Worm (Caenorhabditis elegans) whole organism, L4/young adult: ENCODE data around the gene ifa-4.

Experiments
- W03F9.2 ChIP-seq: fragments of 150-350 bp; optimal IDR thresholded peaks from 2 replicates; lab custom pipeline; 2014; ENCODE audit warnings: missing biosample characterization, missing genetic modification characterization
- dao-5 ChIP-seq: sonication (generic microtip); optimal IDR thresholded peaks from 2 replicates; lab custom pipeline; 2016; ENCODE audit warnings: missing genotype, missing genetic modification characterization, moderate library complexity, missing compliant biosample characterization
- him-1 ChIP-seq: sonication (generic microtip); optimal IDR thresholded peaks from 2 replicates; lab custom pipeline; 2016; ENCODE audit warnings: missing genotype, missing genetic modification reagents, missing genetic modification characterization, missing compliant biosample characterization

The ifa-4 gene

ce11 chrX:4915879-4916278 is at the start of gene ifa-4:
Gene ifa-4 (minus strand): TSS chrX:4915979.
- TF ChIP-seq W03F9.2 (tag; lab: Kevin White, UChicago) = no peak
- TF ChIP-seq him-1 (tag; lab: Kevin White, UChicago) = no peak
- no peak for TF ChIP-seq dao-5 (tag; lab: Kevin White, UChicago)

ce11 chrX:4961681-4962656 is 46.2 kb upstream of the ifa-4 start:
- TF ChIP-seq him-1 (tag; lab: Kevin White, UChicago) = peak; percentile 87
- TF ChIP-seq dao-5 (tag; lab: Kevin White, UChicago) = no peak

DNA sequence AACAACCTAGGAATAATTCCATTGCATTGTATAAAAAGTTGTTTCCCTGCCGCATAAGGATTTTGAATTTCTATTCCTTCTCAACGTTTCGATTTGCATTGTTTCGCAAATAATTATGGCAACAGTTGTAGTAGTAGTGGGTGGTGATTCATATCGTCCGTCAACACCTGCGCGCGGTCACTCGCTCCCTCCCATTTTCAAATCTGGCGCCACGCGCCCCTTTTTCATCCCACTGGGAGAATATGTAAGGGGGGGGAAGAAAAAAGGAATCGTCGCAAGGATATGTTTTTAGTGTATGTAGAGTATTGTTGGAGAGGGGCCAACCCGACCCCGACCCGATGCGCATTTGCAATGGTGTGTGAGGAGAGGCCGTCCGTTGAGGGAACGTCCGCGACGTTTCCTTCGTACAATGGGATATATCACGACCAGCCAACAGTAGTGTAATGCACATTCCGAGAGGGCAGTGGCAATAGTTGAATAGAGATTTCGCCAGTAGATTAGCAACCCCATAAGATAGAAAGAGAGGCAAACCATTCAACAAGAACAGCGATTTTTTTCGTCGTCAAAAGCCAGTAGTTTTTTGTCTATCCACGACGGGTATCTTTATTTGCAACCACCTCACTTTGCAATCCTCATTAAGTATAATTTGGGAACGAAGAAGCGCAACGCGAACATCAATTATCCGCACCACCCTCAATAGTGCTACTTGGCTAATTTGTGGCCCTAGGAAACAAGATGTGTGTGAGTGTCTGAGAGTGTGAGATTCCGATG is 45.3 kb upstream of the ifa-4 start:
- TF ChIP-seq dao-5 (tag; lab: Kevin White, UChicago) = no peak
- no peak for TF ChIP-seq him-1 (tag; lab: Kevin White, UChicago)
- no peak for TF ChIP-seq W03F9.2 (tag; lab: Kevin White, UChicago)

DNA sequence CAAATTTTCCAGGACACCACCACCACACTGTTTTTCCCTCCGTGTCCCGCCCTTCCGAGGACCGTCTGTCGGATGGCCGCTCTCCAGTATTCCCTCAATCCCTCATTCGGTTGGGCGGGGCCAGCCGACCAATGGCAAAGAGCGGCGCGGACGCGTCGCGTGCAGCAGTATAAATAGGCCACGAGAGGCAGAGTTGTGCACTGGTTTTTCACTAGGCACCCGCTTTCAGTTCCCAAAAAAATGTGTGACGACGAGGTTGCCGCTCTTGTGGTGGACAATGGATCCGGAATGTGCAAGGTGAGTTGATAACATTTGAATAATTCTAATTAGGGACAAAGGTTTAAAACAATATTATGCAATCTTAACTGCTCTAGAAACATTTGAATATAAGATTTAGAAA is 44.6 kb upstream of the ifa-4 start, which contains the start of gene act-4:
Gene act-4 (plus strand): TSS at position 200 of the 400 bp plus-strand sequence.
- TF ChIP-seq him-1 (tag; lab: Kevin White, UChicago) = peak; percentile 4
- no peak for TF ChIP-seq W03F9.2 (tag; lab: Kevin White, UChicago)
- no peak for TF ChIP-seq dao-5 (tag; lab: Kevin White, UChicago)

DNA sequence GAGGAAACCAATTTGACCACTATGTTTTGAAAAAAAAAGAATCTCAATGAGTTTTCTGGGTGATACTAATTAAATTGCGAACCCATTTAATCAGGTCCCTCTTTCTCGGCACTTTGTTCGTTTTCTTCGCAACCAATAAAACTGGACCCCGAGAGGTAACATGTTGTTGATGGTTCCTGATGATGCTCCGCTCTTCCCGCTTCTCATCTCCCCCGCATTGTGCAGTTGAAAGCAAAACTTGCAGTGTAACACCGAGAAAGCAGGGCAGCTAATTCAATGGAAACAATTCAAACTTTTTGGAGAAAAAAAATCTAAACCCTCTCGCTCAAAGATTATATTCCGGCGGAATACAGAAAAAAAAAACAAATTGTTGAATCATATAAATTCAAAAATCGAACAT is 43.7 kb upstream of the ifa-4 start:
- TF ChIP-seq W03F9.2 (tag; lab: Kevin White, UChicago) = no peak
- TF ChIP-seq dao-5 (tag; lab: Kevin White, UChicago) = no peak
- no peak for TF ChIP-seq him-1 (tag; lab: Kevin White, UChicago)

ce11 chrX:4958986-4959385 is 43.2 kb upstream of the ifa-4 start:
- no peak for TF ChIP-seq W03F9.2 (tag; lab: Kevin White, UChicago)
- TF ChIP-seq him-1 (tag; lab: Kevin White, UChicago) = no peak
- TF ChIP-seq dao-5 (tag; lab: Kevin White, UChicago) = no peak

DNA sequence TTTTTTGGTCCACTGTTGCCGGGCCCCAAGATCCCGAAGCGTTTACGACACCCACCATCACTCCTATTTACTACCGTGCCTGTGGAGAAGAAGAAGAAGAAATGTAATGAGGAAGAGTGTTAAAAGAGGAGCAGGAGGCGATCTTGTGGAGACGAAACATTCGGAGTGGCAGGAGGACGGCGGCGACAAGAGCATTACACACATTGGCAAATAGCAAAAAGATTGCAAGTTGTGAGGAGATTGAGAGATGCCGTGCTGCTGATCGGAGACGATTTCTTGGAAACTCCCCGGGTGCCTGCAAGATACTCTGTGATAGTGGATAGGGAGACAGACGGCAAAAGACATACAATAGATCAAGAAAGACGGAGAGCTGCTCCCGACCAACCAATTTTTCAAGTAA is 41.5 kb upstream of the ifa-4 start, which contains the start of gene M03F4.4:
Gene M03F4.4 (minus strand): TSS at position 160 of the 400 bp plus-strand sequence.
- no peak for TF ChIP-seq him-1 (tag; lab: Kevin White, UChicago)
- TF ChIP-seq dao-5 (tag; lab: Kevin White, UChicago) = no peak
- TF ChIP-seq W03F9.2 (tag; lab: Kevin White, UChicago) = no peak

ce11 chrX:4947749-4948148 is 32.0 kb upstream of the ifa-4 start, which contains the start of gene tyra-3:
Gene tyra-3 (plus strand): TSS chrX:4948049.
- no peak for TF ChIP-seq dao-5 (tag; lab: Kevin White, UChicago)
- no peak for TF ChIP-seq him-1 (tag; lab: Kevin White, UChicago)
- TF ChIP-seq W03F9.2 (tag; lab: Kevin White, UChicago) = no peak

DNA sequence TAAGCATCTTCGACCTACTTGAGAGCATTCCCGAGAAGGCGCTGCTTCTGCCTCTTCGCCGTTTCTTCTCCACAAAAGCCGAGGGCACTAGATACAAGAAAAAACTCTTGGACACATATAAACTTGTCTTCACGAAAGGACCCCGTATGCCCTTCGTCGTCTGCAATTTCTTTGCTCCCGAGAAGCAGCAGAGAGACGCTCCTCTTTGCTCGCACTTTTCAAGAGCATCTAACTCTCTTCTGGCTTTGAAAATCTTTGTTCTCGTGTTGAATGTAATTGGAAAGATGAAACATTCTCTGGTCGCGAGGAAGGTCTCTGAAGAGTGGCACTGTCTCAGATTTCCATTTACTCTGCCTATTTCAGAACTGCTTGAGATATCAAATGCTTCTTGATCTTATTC is 23.2 kb upstream of the ifa-4 start:
- TF ChIP-seq W03F9.2 (tag; lab: Kevin White, UChicago) (no peak), dao-5 (tag; lab: Kevin White, UChicago) (no peak), him-1 (tag; lab: Kevin White, UChicago) (no peak)

ce11 chrX:4932964-4933363 is 17.2 kb upstream of the ifa-4 start:
- TF ChIP-seq W03F9.2 (tag; lab: Kevin White, UChicago) (no peak), him-1 (tag; lab: Kevin White, UChicago) (no peak), dao-5 (tag; lab: Kevin White, UChicago) (no peak)

- TF ChIP-seq dao-5 (tag; lab: Kevin White, UChicago) (no peak), him-1 (tag; lab: Kevin White, UChicago) (no peak), W03F9.2 (tag; lab: Kevin White, UChicago) (no peak)
Observed at ce11 chrX:4932023-4932422, 16.2 kb upstream of the ifa-4 start.

- no peak for TF ChIP-seq dao-5 (tag; lab: Kevin White, UChicago)
- TF ChIP-seq him-1 (tag; lab: Kevin White, UChicago) = no peak
- no peak for TF ChIP-seq W03F9.2 (tag; lab: Kevin White, UChicago)
Observed at ce11 chrX:4929657-4930056, 13.9 kb upstream of the ifa-4 start, which contains the start of gene mct-4. Gene mct-4 (minus strand): TSS chrX:4929757.

- TF ChIP-seq him-1 (tag; lab: Kevin White, UChicago) = no peak
- no peak for TF ChIP-seq dao-5 (tag; lab: Kevin White, UChicago)
- TF ChIP-seq W03F9.2 (tag; lab: Kevin White, UChicago) = no peak
Observed at ce11 chrX:4928118-4928517, 12.3 kb upstream of the ifa-4 start.
